Fruit fly (Drosophila melanogaster): ENCODE results near the gene Eaf6.

Eaf6 gene

DNA sequence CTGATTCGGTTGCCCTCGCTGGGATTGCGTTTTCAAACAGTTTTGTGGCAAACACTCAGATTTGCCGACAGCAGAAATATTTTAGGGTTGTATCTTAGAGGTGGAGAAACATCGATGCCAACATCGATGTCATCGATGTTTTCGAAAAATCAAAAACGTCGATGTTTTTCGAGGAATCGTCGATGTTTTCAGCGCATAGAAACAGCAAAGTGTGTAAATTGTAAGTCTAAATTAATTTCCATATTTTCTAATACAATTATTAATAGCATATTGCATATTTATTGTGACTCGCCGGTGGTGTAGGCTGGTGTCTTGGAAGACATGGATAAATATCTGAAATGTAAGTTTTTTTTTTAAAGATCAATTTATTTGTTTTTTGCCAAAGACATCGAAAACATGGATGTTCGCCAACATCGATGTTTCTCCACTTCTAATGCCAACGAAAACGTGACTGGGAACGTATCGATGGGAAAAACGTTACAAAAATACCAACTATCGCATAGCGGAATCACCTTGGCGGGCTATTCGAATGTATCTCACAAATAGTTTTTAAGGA, 4.2 kb downstream of the Eaf6 start, which contains the start of gene TM9SF3 (continued):
- TF ChIP-seq HLH3B (GFP tag; IDR thresholded peaks at IDR 0.05) (no peak), abd-A (tag; optimal IDR thresholded peaks at IDR 0.05) (no peak), CG10462 (GFP tag; optimal IDR thresholded peaks at IDR 0.05) (no peak), CG32772 (GFP tag; IDR thresholded peaks at IDR 0.05) (no peak), Hey (tag; optimal IDR thresholded peaks at IDR 0.05) (no peak), CG16779 (GFP tag; IDR thresholded peaks at IDR 0.05) (no peak), Ada2b (GFP tag; IDR thresholded peaks at IDR 0.05) (no peak), Tbp (GFP tag; optimal IDR thresholded peaks at IDR 0.05) (no peak), CG14860 (GFP tag; IDR thresholded peaks at IDR 0.05; ENCODE audit: partially characterized antibody) (peak; percentile 85; the same call in 2 of the 3 replicates), CG10209 (GFP tag; optimal IDR thresholded peaks at IDR 0.05) (no peak), luna (GFP tag; optimal IDR thresholded peaks at IDR 0.05) (no peak), CG9727 (GFP tag; optimal IDR thresholded peaks at IDR 0.05) (peak; percentile 55), Hr39 (optimal IDR thresholded peaks at IDR 0.05) (no peak), Dfd (GFP tag; optimal IDR thresholded peaks at IDR 0.05) (no peak), CG15011 (GFP tag; optimal IDR thresholded peaks at IDR 0.05) (no peak), HHEX (GFP tag; optimal IDR thresholded peaks at IDR 0.05) (no peak), CG7372 (GFP tag; IDR thresholded peaks at IDR 0.05) (no peak), CG14667 (GFP tag; IDR thresholded peaks at IDR 0.05) (no peak), row (GFP tag; IDR thresholded peaks at IDR 0.05) (peak; percentile 78), Doc3 (GFP tag; IDR thresholded peaks at IDR 0.05; ENCODE audit: partially characterized antibody) (peak; percentile 89), corto (GFP tag; optimal IDR thresholded peaks at IDR 0.05) (no peak), tgo (GFP tag; IDR thresholded peaks at IDR 0.05) (no peak), dysf (GFP tag; IDR thresholded peaks at IDR 0.05) (no peak), eve (GFP tag; optimal IDR thresholded peaks at IDR 0.05) (no peak), Rx (GFP tag; IDR thresholded peaks at IDR 0.05) (no peak), jigr1 (GFP tag; IDR thresholded peaks at IDR 0.05) (no peak), CG7556 (GFP tag; optimal IDR thresholded peaks at IDR 0.05) (no peak), CG17568 (GFP tag; optimal IDR thresholded peaks at IDR 0.05) (no peak), CG15073 (GFP tag; optimal IDR thresholded peaks at IDR 0.05) (no peak), vfl (GFP tag; optimal IDR thresholded peaks at IDR 0.05) (peak; percentile 13), sima (GFP tag; optimal IDR thresholded peaks at IDR 0.05) (no peak), Sox102F (GFP tag; optimal IDR thresholded peaks at IDR 0.05) (no peak), CG11695 (GFP tag; IDR thresholded peaks at IDR 0.05) (no peak), CG14050 (GFP tag; IDR thresholded peaks at IDR 0.05) (no peak), slbo (GFP tag; IDR thresholded peaks at IDR 0.05) (peak; percentile 46; the same call in 1 of the 2 replicates), CG12219 (GFP tag; optimal IDR thresholded peaks at IDR 0.05) (no peak), Side (GFP tag; optimal IDR thresholded peaks at IDR 0.05) (no peak), CG17186 (GFP tag; optimal IDR thresholded peaks at IDR 0.05) (peak; percentile 57), Ravus (GFP tag; IDR thresholded peaks at IDR 0.05) (no peak), CG2889 (GFP tag; IDR thresholded peaks at IDR 0.05) (no peak), ap (GFP tag; IDR thresholded peaks at IDR 0.05) (no peak), E2f2 (GFP tag; IDR thresholded peaks at IDR 0.05) (peak; percentile 92), Asciz (GFP tag; optimal IDR thresholded peaks at IDR 0.05) (no peak), zen2 (GFP tag; IDR thresholded peaks at IDR 0.05; ENCODE audit: partially characterized antibody) (peak; percentile 81), hbn (GFP tag; IDR thresholded peaks at IDR 0.05; ENCODE audit: partially characterized antibody) (peak; percentile 68), Ets97D (GFP tag; optimal IDR thresholded peaks at IDR 0.05) (peak; percentile 37), CG4730 (GFP tag; IDR thresholded peaks at IDR 0.05) (no peak), mld (GFP tag; IDR thresholded peaks at IDR 0.05; ENCODE audit: partially characterized antibody) (peak; percentile 65), Dip2 (GFP tag; IDR thresholded peaks at IDR 0.05) (no peak), dmrt99B (tag; optimal IDR thresholded peaks at IDR 0.05) (no peak), rib (GFP tag; IDR thresholded peaks at IDR 0.05) (no peak), ac (GFP tag; optimal IDR thresholded peaks at IDR 0.05) (no peak)
